Worm (Caenorhabditis elegans): ENCODE measurements around the gene C17C3.5.

C17C3.5 gene

DNA sequence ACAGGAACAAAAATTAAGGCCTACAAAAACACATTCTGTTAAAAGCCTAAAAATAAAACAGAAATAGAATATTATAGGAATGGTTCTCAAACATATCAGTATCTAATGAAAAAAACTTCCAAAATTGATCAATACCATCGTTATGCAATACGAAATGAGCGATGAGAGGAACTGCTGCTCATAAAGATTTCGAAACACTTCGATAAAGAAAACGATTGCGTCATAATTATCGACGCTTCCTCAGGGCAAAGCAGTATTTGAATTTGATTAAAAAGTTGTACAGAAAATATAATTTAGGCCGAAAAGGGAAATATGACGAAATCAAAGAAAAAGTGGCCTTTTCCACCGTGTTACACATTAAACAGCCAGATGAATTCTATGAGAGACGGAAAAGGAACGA lies 33.6 kb upstream of the C17C3.5 start:
- TF ChIP-seq lsy-2 (tag; optimal IDR thresholded peaks at IDR 0.05) (no peak), snpc-4 (tag; optimal IDR thresholded peaks at IDR 0.05) (no peak), mdl-1 (tag; optimal IDR thresholded peaks at IDR 0.05) (no peak), nhr-10 (tag; optimal IDR thresholded peaks at IDR 0.05) (no peak), R02D3.7 (tag; optimal IDR thresholded peaks at IDR 0.05) (no peak), nhr-25 (tag; optimal IDR thresholded peaks at IDR 0.05) (no peak), elt-1 (tag; optimal IDR thresholded peaks at IDR 0.05) (no peak), peb-1 (tag; optimal IDR thresholded peaks at IDR 0.05) (no peak), egl-27 (tag; optimal IDR thresholded peaks at IDR 0.05) (no peak)

DNA sequence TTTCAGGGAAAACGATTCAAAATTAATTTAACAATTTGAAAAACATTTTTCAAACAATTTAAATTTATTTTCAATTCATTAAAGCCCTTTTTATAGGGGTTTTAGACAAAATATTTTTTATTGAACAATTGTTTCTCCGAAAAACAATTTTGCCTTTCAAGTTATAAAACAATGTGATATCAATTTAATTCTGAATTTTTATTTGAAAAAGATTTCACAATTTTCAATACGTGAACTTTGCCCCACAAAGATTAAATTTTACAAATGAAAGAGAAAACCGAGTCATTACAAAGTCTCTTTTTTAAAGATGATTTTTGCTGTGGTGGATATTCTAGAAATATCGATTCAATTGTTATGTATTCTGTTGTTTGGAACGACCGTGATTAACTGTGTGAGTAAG lies 32.7 kb upstream of the C17C3.5 start, which contains the start of gene ZK177.2:
Gene ZK177.2, plus strand, starts transcription at position 301 of the 400 bp plus-strand sequence.
- no peak for TF ChIP-seq snpc-4 (tag; optimal IDR thresholded peaks at IDR 0.05)
- TF ChIP-seq mdl-1 (tag; optimal IDR thresholded peaks at IDR 0.05) = no peak

DNA sequence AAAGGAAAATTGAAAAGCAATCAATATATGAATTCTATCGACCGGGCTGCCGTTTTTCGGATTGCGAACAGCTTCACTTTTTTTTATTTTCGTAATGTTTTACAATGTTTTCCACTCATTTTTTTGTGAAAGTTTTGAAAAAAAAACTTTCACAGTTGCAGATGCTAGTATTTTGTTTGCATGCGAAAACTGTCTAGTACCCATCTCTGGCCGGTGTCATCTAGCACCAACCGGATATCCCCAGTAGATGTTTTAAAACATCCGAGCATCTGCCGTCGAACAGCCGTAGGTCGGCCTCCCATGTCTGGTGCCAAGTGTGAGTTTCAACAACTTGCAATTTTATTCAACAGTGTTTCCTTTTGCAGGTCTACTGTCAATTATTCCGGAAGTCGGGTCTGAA lies 30.2 kb upstream of the C17C3.5 start, which contains the start of gene ZK177.12:
Gene ZK177.12, plus strand, starts transcription at position 301 of the 400 bp plus-strand sequence.
- TF ChIP-seq snpc-4 (tag; optimal IDR thresholded peaks at IDR 0.05) = no peak
- no peak for TF ChIP-seq nhr-25 (tag; optimal IDR thresholded peaks at IDR 0.05)
- no peak for TF ChIP-seq crh-2 (tag; optimal IDR thresholded peaks at IDR 0.05)
- no peak for TF ChIP-seq R02D3.7 (tag; optimal IDR thresholded peaks at IDR 0.05)
- no peak for TF ChIP-seq ama-1 (optimal IDR thresholded peaks at IDR 0.05)
- TF ChIP-seq mdl-1 (tag; optimal IDR thresholded peaks at IDR 0.05) = no peak
- no peak for TF ChIP-seq lin-13 (GFP tag; optimal IDR thresholded peaks at IDR 0.05)
- no peak for TF ChIP-seq Y55F3AM.14 (GFP tag; optimal IDR thresholded peaks at IDR 0.05)
- TF ChIP-seq C34F6.9 (tag; optimal IDR thresholded peaks at IDR 0.05) = no peak
- no peak for TF ChIP-seq lin-11 (tag; optimal IDR thresholded peaks at IDR 0.05)
- no peak for TF ChIP-seq mbf-1 (tag; optimal IDR thresholded peaks at IDR 0.05)
- TF ChIP-seq mab-5 (tag; optimal IDR thresholded peaks at IDR 0.05) = no peak
- TF ChIP-seq peb-1 (tag; optimal IDR thresholded peaks at IDR 0.05) = no peak
- TF ChIP-seq gmeb-1 (tag; optimal IDR thresholded peaks at IDR 0.05) = no peak
- no peak for TF ChIP-seq skn-1 (tag; optimal IDR thresholded peaks at IDR 0.05)
- TF ChIP-seq blmp-1 (tag; optimal IDR thresholded peaks at IDR 0.05; ENCODE audit: insufficient read depth) = no peak
- TF ChIP-seq ztf-1 (GFP tag; conservative IDR thresholded peaks at IDR 0.05) = no peak

DNA sequence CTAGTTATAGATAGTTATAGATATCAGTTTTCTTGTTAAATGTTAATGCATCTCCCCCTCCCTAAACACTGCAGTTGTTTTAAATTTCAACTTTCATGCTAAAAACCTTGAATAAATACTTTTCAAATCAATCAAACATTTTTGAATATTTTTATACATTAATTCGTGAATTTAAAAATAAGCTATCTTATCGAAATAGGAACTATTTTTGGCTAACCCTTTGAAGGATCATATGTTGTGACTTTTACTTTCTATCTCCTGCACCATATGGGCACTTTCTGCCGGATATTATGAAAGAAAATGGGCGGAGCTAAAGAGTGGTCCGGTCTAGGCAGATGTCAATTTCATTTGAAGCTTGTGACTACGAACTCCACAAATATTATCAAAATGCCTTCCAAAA lies 29.0 kb upstream of the C17C3.5 start, which contains the start of gene ZK177.11:
Gene ZK177.11, plus strand, starts transcription at position 301 of the 400 bp plus-strand sequence.
- TF ChIP-seq sem-4 (tag; optimal IDR thresholded peaks at IDR 0.05) (no peak), elt-3 (tag; optimal IDR thresholded peaks at IDR 0.05) (no peak), mbf-1 (tag; optimal IDR thresholded peaks at IDR 0.05) (no peak), C34F6.9 (tag; optimal IDR thresholded peaks at IDR 0.05) (no peak), unc-39 (tag; optimal IDR thresholded peaks at IDR 0.05) (no peak), nhr-6 (tag; optimal IDR thresholded peaks at IDR 0.05) (no peak), peb-1 (tag; optimal IDR thresholded peaks at IDR 0.05) (no peak), nhr-237 (tag; optimal IDR thresholded peaks at IDR 0.05) (no peak), crh-2 (tag; optimal IDR thresholded peaks at IDR 0.05) (no peak), lsy-2 (tag; optimal IDR thresholded peaks at IDR 0.05) (no peak), unc-55 (GFP tag; optimal IDR thresholded peaks at IDR 0.05) (no peak), dmd-4 (tag; optimal IDR thresholded peaks at IDR 0.05) (no peak), ama-1 (optimal IDR thresholded peaks at IDR 0.05) (no peak), ceh-16 (tag; optimal IDR thresholded peaks at IDR 0.05) (no peak), sma-3 (GFP tag; optimal IDR thresholded peaks at IDR 0.05) (no peak)

DNA sequence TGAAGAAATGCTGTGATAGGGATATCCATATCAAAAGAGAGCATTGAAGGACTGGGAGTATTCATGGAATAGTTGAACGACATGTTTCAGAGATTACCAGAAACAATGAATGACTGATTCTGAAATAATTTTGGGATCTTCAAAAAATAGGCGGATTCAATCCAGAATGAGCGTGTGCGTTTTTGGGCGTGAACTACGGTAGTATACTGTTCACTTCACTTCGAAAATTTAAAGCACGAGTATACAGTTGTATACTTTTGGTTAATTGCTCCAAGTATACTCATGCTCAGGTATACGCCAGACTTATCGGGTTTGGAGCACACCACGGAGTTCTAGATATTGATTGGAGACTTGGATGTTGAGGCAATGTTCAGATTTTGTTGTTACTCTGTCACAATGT lies 26.3 kb upstream of the C17C3.5 start, which contains the start of gene tbx-35:
Gene tbx-35, minus strand, starts transcription at position 101 of the 400 bp plus-strand sequence.
- TF ChIP-seq nhr-129 (tag; optimal IDR thresholded peaks at IDR 0.05) (no peak), nhr-11 (tag; optimal IDR thresholded peaks at IDR 0.05) (no peak), gmeb-1 (tag; optimal IDR thresholded peaks at IDR 0.05) (no peak), nhr-23 (tag; optimal IDR thresholded peaks at IDR 0.05) (no peak), elt-3 (tag; optimal IDR thresholded peaks at IDR 0.05) (no peak), crh-2 (tag; optimal IDR thresholded peaks at IDR 0.05) (no peak), nhr-21 (tag; optimal IDR thresholded peaks at IDR 0.05) (no peak), alr-1 (tag; optimal IDR thresholded peaks at IDR 0.05) (no peak), elt-1 (tag; optimal IDR thresholded peaks at IDR 0.05) (no peak), nhr-77 (tag; optimal IDR thresholded peaks at IDR 0.05) (no peak), nhr-12 (tag; optimal IDR thresholded peaks at IDR 0.05) (no peak), C34F6.9 (tag; optimal IDR thresholded peaks at IDR 0.05) (no peak), skn-1 (tag; optimal IDR thresholded peaks at IDR 0.05) (no peak), fos-1 (tag; optimal IDR thresholded peaks at IDR 0.05) (no peak), ama-1 (optimal IDR thresholded peaks at IDR 0.05) (no peak), unc-39 (tag; optimal IDR thresholded peaks at IDR 0.05) (no peak), ztf-4 (tag; optimal IDR thresholded peaks at IDR 0.05) (no peak), snpc-4 (tag; optimal IDR thresholded peaks at IDR 0.05) (no peak), sma-3 (GFP tag; optimal IDR thresholded peaks at IDR 0.05) (no peak)
